Worm (Caenorhabditis elegans) whole organism, L2 larva: ENCODE data around the gene acs-21.

ENCODE experiments used
- alr-1 ChIP-seq: fragments of 150-350 bp; optimal IDR thresholded peaks from 2 replicates; lab custom pipeline; 2014; ENCODE audit warnings: missing biosample characterization, missing genetic modification characterization
- aly-2 ChIP-seq: fragments of 150-350 bp; optimal IDR thresholded peaks from 2 replicates; lab custom pipeline; 2014; ENCODE audit warnings: missing biosample characterization, missing genetic modification characterization
- ama-1 ChIP-seq: fragments of 150-350 bp; optimal IDR thresholded peaks from 2 replicates; lab custom pipeline; 2018; ENCODE audit warnings: inconsistent platforms
- ceh-82 ChIP-seq: fragments of 150-350 bp; optimal IDR thresholded peaks from 2 replicates; lab custom pipeline; 2014; ENCODE audit warnings: missing biosample characterization, missing genetic modification characterization
- fos-1 ChIP-seq: fragments of 150-350 bp; optimal IDR thresholded peaks from 2 replicates; lab custom pipeline; 2014; ENCODE audit warnings: missing biosample characterization, missing genetic modification characterization
- lsy-2 ChIP-seq, 2 experiments: fragments of 150-350 bp in 1 of 2; sonication (generic microtip) in 1 of 2; optimal IDR thresholded peaks; 2 replicates each; lab custom pipeline; 2014 to 2017; ENCODE audit warnings: missing biosample characterization in 2 of 2, missing genetic modification characterization in 2 of 2
- mbf-1 ChIP-seq: sonication (generic microtip); optimal IDR thresholded peaks from 2 replicates; lab custom pipeline; 2017; ENCODE audit warnings: missing biosample characterization, missing genetic modification characterization
- nhr-237 ChIP-seq: fragments of 150-350 bp; optimal IDR thresholded peaks from 2 replicates; lab custom pipeline; 2014; ENCODE audit warnings: missing biosample characterization, missing genetic modification characterization
- nhr-25 ChIP-seq: fragments of 150-350 bp; sonication (generic microtip); optimal IDR thresholded peaks from 3 replicates; lab custom pipeline; 2014; ENCODE audit warnings: missing biosample characterization, missing genetic modification characterization
- nhr-6 ChIP-seq: fragments of 150-350 bp; optimal IDR thresholded peaks from 2 replicates; lab custom pipeline; 2014; ENCODE audit warnings: missing biosample characterization, missing genetic modification characterization
- skn-1 ChIP-seq: sonication (generic microtip); optimal IDR thresholded peaks from 2 replicates; lab custom pipeline; 2017; ENCODE audit warnings: missing biosample characterization, missing genetic modification characterization
- unc-39 ChIP-seq: fragments of 150-350 bp; optimal IDR thresholded peaks from 2 replicates; lab custom pipeline; 2014; ENCODE audit warnings: missing biosample characterization, missing genetic modification characterization

DNA sequence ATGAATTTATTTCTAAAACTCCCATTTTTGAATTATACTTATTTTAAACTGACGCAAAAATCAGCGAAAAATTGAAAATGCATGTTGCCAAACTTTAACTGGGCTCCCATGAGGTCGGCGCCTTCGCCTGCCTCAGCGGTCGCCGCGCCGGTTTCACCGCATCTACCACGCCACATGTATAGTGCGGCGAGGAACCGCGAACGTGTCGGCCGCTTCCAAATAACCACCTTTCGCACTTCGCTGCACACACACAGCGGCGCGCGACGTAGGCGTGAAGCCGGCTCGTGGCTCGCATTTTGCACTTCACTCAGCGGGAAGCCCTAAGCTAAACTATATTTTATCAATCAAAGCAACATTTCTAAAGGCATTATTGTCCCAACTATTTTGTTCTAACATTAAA lies 11.7 kb downstream of the acs-21 start:
- TF ChIP-seq aly-2 (tag; lab: Kevin White, UChicago) (no peak), nhr-6 (no peak), unc-39 (no peak), lsy-2 (tag; optimal IDR thresholded peaks at IDR 0.05; lab: Kevin White, UChicago) (no peak), fos-1 (tag; lab: Kevin White, UChicago) (no peak), ama-1 (lab: Kevin White, UChicago) (no peak), skn-1 (no peak), alr-1 (tag; lab: Kevin White, UChicago) (no peak), nhr-237 (no peak), ceh-82 (tag; lab: Kevin White, UChicago) (no peak), mbf-1 (tag; lab: Kevin White, UChicago) (no peak), nhr-25 (tag; lab: Kevin White, UChicago) (no peak)
